Worm (Caenorhabditis elegans) whole organism, L1 larva: ENCODE results near the gene Y81B9A.3.

Source experiments
- C16A3.4 ChIP-seq: fragments of 150-350 bp; optimal IDR thresholded peaks from 2 replicates; lab custom pipeline; 2014; ENCODE audit warnings: missing biosample characterization, missing genetic modification characterization
- alr-1 ChIP-seq: fragments of 200-800 bp; sonication (Bioruptor generic); optimal IDR thresholded peaks from 2 replicates; lab custom pipeline; 2018; ENCODE audit warnings: borderline replicate concordance, mild to moderate bottlenecking, missing genetic modification characterization, missing compliant biosample characterization
- ama-1 ChIP-seq: fragments of 150-350 bp; optimal IDR thresholded peaks from 2 replicates; lab custom pipeline; 2014
- ceh-63 ChIP-seq: fragments of 200-800 bp; sonication (Bioruptor generic); optimal IDR thresholded peaks from 2 replicates; lab custom pipeline; 2018; ENCODE audit warnings: mild to moderate bottlenecking, missing genetic modification characterization, missing compliant biosample characterization
- ceh-88 ChIP-seq: fragments of 200-800 bp; sonication (Bioruptor generic); IDR thresholded peaks from 2 replicates; pipeline ENCODE4 v1.3.6; 2022; ENCODE audit warnings: missing genetic modification characterization, missing compliant biosample characterization
- ces-1 ChIP-seq: fragments of 150-350 bp; optimal IDR thresholded peaks from 2 replicates; lab custom pipeline; 2014; ENCODE audit warnings: missing biosample characterization, missing genetic modification reagents, missing genetic modification characterization
- dsc-1 ChIP-seq: sonication (generic microtip); optimal IDR thresholded peaks from 2 replicates; lab custom pipeline; 2016; ENCODE audit warnings: mild to moderate bottlenecking, missing genetic modification characterization, missing compliant biosample characterization
- efl-1 ChIP-seq, 4 experiments: fragments of 150-350 bp; optimal IDR thresholded peaks in 3 of 4; peaks in 1 of 4; 1 replicate in 1 of 4; 2 replicates in 3 of 4; lab custom pipeline; 2014; ENCODE audit warnings: missing biosample characterization in 2 of 4, missing genetic modification characterization in 2 of 4, missing genetic modification reagents in 2 of 4
- egl-13 ChIP-seq: sonication (generic microtip); optimal IDR thresholded peaks from 2 replicates; lab custom pipeline; 2016; ENCODE audit warnings: missing genotype, missing genetic modification reagents, missing genetic modification characterization, missing compliant biosample characterization
- fkh-4 ChIP-seq: sonication (generic microtip); optimal IDR thresholded peaks from 2 replicates; lab custom pipeline; 2016; ENCODE audit warnings: missing compliant biosample characterization, missing genetic modification characterization, borderline replicate concordance
- fos-1 ChIP-seq: fragments of 150-350 bp; optimal IDR thresholded peaks from 2 replicates; lab custom pipeline; 2014; ENCODE audit warnings: missing biosample characterization, missing genetic modification characterization
- grh-1 ChIP-seq: fragments of 200-800 bp; sonication (Bioruptor generic); IDR thresholded peaks from 2 replicates; pipeline ENCODE4 v1.3.6; 2022; ENCODE audit warnings: missing genetic modification reagents, missing genetic modification characterization, missing compliant biosample characterization
- hlh-4 ChIP-seq: sonication (generic microtip); optimal IDR thresholded peaks from 2 replicates; lab custom pipeline; 2016; ENCODE audit warnings: mild to moderate bottlenecking, missing genetic modification characterization, missing compliant biosample characterization
- hpl-2 ChIP-seq: fragments of 150-350 bp; optimal IDR thresholded peaks from 2 replicates; lab custom pipeline; 2014; ENCODE audit warnings: missing biosample characterization, missing genetic modification reagents, missing genetic modification characterization
- irx-1 ChIP-seq: sonication (generic microtip); optimal IDR thresholded peaks from 2 replicates; lab custom pipeline; 2016; ENCODE audit warnings: missing genetic modification characterization, missing compliant biosample characterization
- lin-13 ChIP-seq: fragments of 150-350 bp; optimal IDR thresholded peaks from 2 replicates; lab custom pipeline; 2014; ENCODE audit warnings: missing biosample characterization, missing genetic modification reagents, missing genetic modification characterization
- lin-39 ChIP-seq: fragments of 150-350 bp; optimal IDR thresholded peaks from 2 replicates; lab custom pipeline; 2014; ENCODE audit warnings: missing biosample characterization, missing genetic modification reagents, missing genetic modification characterization
- lir-3 ChIP-seq: sonication (generic microtip); optimal IDR thresholded peaks from 2 replicates; lab custom pipeline; 2016; ENCODE audit warnings: mild to moderate bottlenecking, missing genetic modification characterization, moderate library complexity, missing compliant biosample characterization; ENCODE audit not compliant: poor library complexity
- lsy-2 ChIP-seq, 2 experiments: fragments of 150-350 bp; optimal IDR thresholded peaks; 2 replicates each; lab custom pipeline; 2014; ENCODE audit warnings: missing biosample characterization in 2 of 2, missing genetic modification characterization in 2 of 2
- mab-9 ChIP-seq: fragments of 200-800 bp; sonication (Bioruptor generic); IDR thresholded peaks from 2 replicates; pipeline ENCODE4 v1.3.6; 2022; ENCODE audit warnings: missing genetic modification reagents, missing genetic modification characterization, missing compliant biosample characterization
- mdl-1 ChIP-seq, 2 experiments: fragments of 150-350 bp; optimal IDR thresholded peaks; 2 replicates each; lab custom pipeline; 2014 to 2017; ENCODE audit warnings: missing biosample characterization in 2 of 2, missing genetic modification characterization in 2 of 2, inconsistent platforms in 1 of 2
- mef-2 ChIP-seq: fragments of 150-350 bp; optimal IDR thresholded peaks from 2 replicates; lab custom pipeline; 2014; ENCODE audit warnings: missing biosample characterization, missing genetic modification characterization
- nhr-11 ChIP-seq: fragments of 150-350 bp; optimal IDR thresholded peaks from 2 replicates; lab custom pipeline; 2014; ENCODE audit warnings: missing biosample characterization, missing genetic modification characterization
- nhr-19 ChIP-seq: fragments of 200-800 bp; sonication (Bioruptor generic); conservative IDR thresholded peaks from 2 replicates; pipeline ENCODE4 v1.3.6; 2022; ENCODE audit warnings: missing genetic modification characterization, missing compliant biosample characterization
- nhr-28 ChIP-seq: fragments of 150-350 bp; optimal IDR thresholded peaks from 2 replicates; lab custom pipeline; 2014; ENCODE audit warnings: missing biosample characterization, missing genetic modification characterization
- nhr-71 ChIP-seq: sonication (generic microtip); optimal IDR thresholded peaks from 2 replicates; lab custom pipeline; 2016; ENCODE audit warnings: mild to moderate bottlenecking, missing genetic modification characterization, moderate library complexity, missing compliant biosample characterization
- nhr-76 ChIP-seq: sonication (generic microtip); optimal IDR thresholded peaks from 2 replicates; lab custom pipeline; 2017; ENCODE audit warnings: missing biosample characterization, missing genetic modification characterization
- nhr-85 ChIP-seq: sonication (generic microtip); peaks from one replicate; lab custom pipeline; 2016; ENCODE audit warnings: missing genetic modification characterization, inconsistent platforms, missing compliant biosample characterization
- nhr-90 ChIP-seq: sonication (generic microtip); optimal IDR thresholded peaks from 2 replicates; lab custom pipeline; 2016; ENCODE audit warnings: mild to moderate bottlenecking, missing genetic modification characterization, missing compliant biosample characterization; ENCODE audit not compliant: poor library complexity
- skn-1 ChIP-seq: fragments of 150-350 bp; optimal IDR thresholded peaks from 2 replicates; lab custom pipeline; 2014; ENCODE audit warnings: missing biosample characterization, missing genetic modification characterization
- sup-37 ChIP-seq: fragments of 200-800 bp; sonication (Bioruptor generic); optimal IDR thresholded peaks from 2 replicates; lab custom pipeline; 2018; ENCODE audit warnings: mild to moderate bottlenecking, missing genetic modification characterization, missing compliant biosample characterization
- tlp-1 ChIP-seq: fragments of 150-350 bp; optimal IDR thresholded peaks from 2 replicates; lab custom pipeline; 2014; ENCODE audit warnings: missing biosample characterization, missing genetic modification characterization
- zag-1 ChIP-seq: fragments of 150-350 bp; optimal IDR thresholded peaks from 2 replicates; lab custom pipeline; 2014; ENCODE audit warnings: missing biosample characterization, missing genetic modification characterization

The Y81B9A.3 gene

ce11 chrX:9162864-9163263, 19.4 kb upstream of the Y81B9A.3 start, which contains the start of gene tsp-11:
tsp-11 (plus strand) TSS chrX:9163164.
- TF ChIP-seq ces-1 (GFP tag; lab: Kevin White, UChicago) (no peak), irx-1 (tag; lab: Kevin White, UChicago) (no peak), hlh-4 (tag; lab: Kevin White, UChicago) (no peak), zag-1 (tag; lab: Kevin White, UChicago) (no peak), fos-1 (no peak)
- TF ChIP-seq, all 84 proteins: peak for 0

- TF ChIP-seq fkh-4 = peak; percentile 96
- TF ChIP-seq C16A3.4 = no peak
- TF ChIP-seq dsc-1 = peak; percentile 96
Measured at ce11 chrX:9166921-9167320, 15.3 kb upstream of the Y81B9A.3 start, which contains the start of gene B0563.10. B0563.10 (minus strand) TSS chrX:9167245.

DNA sequence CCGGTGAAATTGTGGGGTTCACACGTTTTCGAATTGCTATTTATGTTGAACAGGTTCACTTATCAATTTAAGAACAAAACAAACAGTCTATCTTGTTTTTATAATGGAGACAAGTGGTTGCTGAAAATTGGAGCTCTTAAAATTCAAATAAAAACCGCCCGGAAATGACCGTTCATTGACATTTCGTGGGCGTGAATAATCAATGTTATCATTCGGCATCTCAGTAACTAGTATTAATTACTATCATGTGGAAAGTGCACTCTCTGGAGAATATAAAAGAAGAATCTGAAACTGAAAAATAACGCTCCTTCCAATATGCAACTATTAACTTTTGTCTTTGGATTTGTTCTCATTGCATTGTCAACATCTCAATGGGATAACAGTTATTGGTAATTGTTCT, 14.0 kb upstream of the Y81B9A.3 start, which contains the start of gene B0563.9:
TSS of gene B0563.9 (plus strand) at position 301 of the 400 bp plus-strand sequence.
- TF ChIP-seq nhr-19 (GFP tag; lab: Robert Waterston, UW) = no peak
- no peak for TF ChIP-seq mef-2 (tag; lab: Kevin White, UChicago)
- TF ChIP-seq nhr-71 (tag; lab: Kevin White, UChicago) = no peak
- no peak for TF ChIP-seq grh-1 (GFP tag; lab: Robert Waterston, UW)
- no peak for TF ChIP-seq lir-3
- TF ChIP-seq ces-1 (GFP tag; lab: Kevin White, UChicago) = no peak
- TF ChIP-seq lin-13 (GFP tag; lab: Kevin White, UChicago) = no peak
- TF ChIP-seq hpl-2 (GFP tag; lab: Kevin White, UChicago) = no peak
- TF ChIP-seq dsc-1 = no peak
- TF ChIP-seq egl-13 = no peak
- TF ChIP-seq skn-1 = no peak
- no peak for TF ChIP-seq mdl-1 (tag; optimal IDR thresholded peaks at IDR 0.05; lab: Kevin White, UChicago)
- TF ChIP-seq nhr-76 = no peak
- TF ChIP-seq tlp-1 (tag; lab: Kevin White, UChicago) = no peak
- no peak for TF ChIP-seq hlh-4 (tag; lab: Kevin White, UChicago)
- TF ChIP-seq nhr-11 (tag; lab: Kevin White, UChicago) = no peak
- TF ChIP-seq nhr-28 (tag; lab: Kevin White, UChicago) = no peak

- no peak for TF ChIP-seq nhr-90 (tag; lab: Kevin White, UChicago)
- TF ChIP-seq lsy-2 (tag; optimal IDR thresholded peaks at IDR 0.05; lab: Kevin White, UChicago) = no peak
- TF ChIP-seq sup-37 (GFP tag; lab: Kevin White, UChicago) = no peak
- TF ChIP-seq ceh-63 (GFP tag; lab: Kevin White, UChicago) = no peak
- no peak for TF ChIP-seq mab-9 (GFP tag; lab: Robert Waterston, UW)
- no peak for TF ChIP-seq ceh-88 (GFP tag; lab: Robert Waterston, UW)
- no peak for TF ChIP-seq grh-1 (GFP tag; lab: Robert Waterston, UW)
Measured at ce11 chrX:9170058-9170457, 12.2 kb upstream of the Y81B9A.3 start.

DNA sequence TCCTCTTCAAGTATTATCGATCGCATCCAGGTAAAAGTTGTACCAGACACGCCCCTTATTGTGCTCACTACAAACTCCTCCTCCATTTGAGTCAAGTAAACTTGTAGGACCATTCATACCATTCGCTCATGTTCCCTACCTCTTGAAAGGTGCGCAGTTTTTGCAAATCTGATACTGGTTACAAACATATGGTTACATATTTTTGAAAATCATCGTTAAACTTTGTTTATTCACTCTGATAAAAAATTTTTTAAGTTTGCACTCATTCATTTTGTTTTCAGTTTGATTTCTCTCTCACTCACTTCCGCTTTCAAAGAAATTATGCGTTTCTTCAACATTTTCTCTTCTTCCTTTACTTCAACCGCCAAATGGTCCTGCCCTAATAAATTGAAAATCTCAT, 11.0 kb upstream of the Y81B9A.3 start, which contains the start of gene B0563.1:
TSS of gene B0563.1 (plus strand) at position 301 of the 400 bp plus-strand sequence.
- no peak for TF ChIP-seq ama-1 (lab: Kevin White, UChicago)
- TF ChIP-seq efl-1 (optimal IDR thresholded peaks at IDR 0.05; lab: Kevin White, UChicago) = no peak
- peak in 1 of 2 experiments; percentile 24 for TF ChIP-seq efl-1 (GFP tag; optimal IDR thresholded peaks at IDR 0.05 in 1 of 2; lab: Kevin White, UChicago)

- TF ChIP-seq lir-3 = no peak
- no peak for TF ChIP-seq lin-39
- TF ChIP-seq zag-1 (tag; lab: Kevin White, UChicago) = no peak
- no peak for TF ChIP-seq nhr-85 (tag; lab: Kevin White, UChicago)
- no peak for TF ChIP-seq alr-1 (tag; lab: Kevin White, UChicago)
Measured at ce11 chrX:9172278-9172677, 10.0 kb upstream of the Y81B9A.3 start, which contains the start of gene B0563.18. B0563.18 (plus strand) TSS chrX:9172578.
